Fruit fly (Drosophila melanogaster) whole organism, embryonic: ENCODE measurements around the gene mRpS30.

Source experiments
- Aef1 ChIP-seq: fragments of 200-800 bp; sonication (Bioruptor generic); IDR thresholded peaks from 3 replicates; pipeline ENCODE4 v1.3.6; 2022; ENCODE audit warnings: missing biosample characterization, missing genetic modification characterization
- BEAF-32 ChIP-seq: fragments of 200-800 bp; sonication (Bioruptor generic); optimal IDR thresholded peaks from 3 replicates; lab custom pipeline; 2017; ENCODE audit warnings: missing biosample characterization, missing genetic modification characterization, mild to moderate bottlenecking, moderate library complexity, missing genetic modification reagents
- Bgb ChIP-seq: fragments of 200-800 bp; sonication (Bioruptor generic); IDR thresholded peaks from 2 replicates; pipeline ENCODE4 v1.3.6; 2022; ENCODE audit warnings: missing biosample characterization, missing genetic modification characterization; ENCODE audit not compliant: partially characterized antibody
- BtbVII ChIP-seq: fragments of 200-800 bp; sonication (Bioruptor generic); optimal IDR thresholded peaks from 3 replicates; lab custom pipeline; 2017; ENCODE audit warnings: missing biosample characterization, mild to moderate bottlenecking, missing genetic modification characterization
- CG11504 ChIP-seq: fragments of 200-800 bp; sonication (Bioruptor generic); optimal IDR thresholded peaks from 3 replicates; lab custom pipeline; 2019; ENCODE audit warnings: missing biosample characterization, mild to moderate bottlenecking, missing genetic modification characterization, moderate library complexity
- CG11695 ChIP-seq: fragments of 200-800 bp; sonication (Bioruptor generic); IDR thresholded peaks from 3 replicates; pipeline ENCODE4 v1.3.6; 2022; ENCODE audit warnings: missing biosample characterization, missing genetic modification characterization
- CG11723 ChIP-seq: fragments of 200-800 bp; sonication (Bioruptor generic); optimal IDR thresholded peaks from 2 replicates; lab custom pipeline; 2017; ENCODE audit warnings: missing biosample characterization, mild to moderate bottlenecking, missing genetic modification characterization
- CG12391 ChIP-seq: fragments of 200-800 bp; sonication (Bioruptor generic); optimal IDR thresholded peaks from 3 replicates; lab custom pipeline; 2018; ENCODE audit warnings: missing biosample characterization, mild to moderate bottlenecking, missing genetic modification characterization, moderate library complexity
- CG18599 ChIP-seq: fragments of 200-800 bp; sonication (Bioruptor generic); optimal IDR thresholded peaks from 3 replicates; lab custom pipeline; 2017; ENCODE audit warnings: missing biosample characterization, missing genetic modification characterization, mild to moderate bottlenecking, moderate library complexity, missing genetic modification reagents
- CG2678 ChIP-seq: fragments of 200-800 bp; sonication (Bioruptor generic); optimal IDR thresholded peaks from 3 replicates; lab custom pipeline; 2019; ENCODE audit warnings: missing biosample characterization, mild to moderate bottlenecking, missing genetic modification characterization, moderate library complexity
- CG3281 ChIP-seq: fragments of 200-800 bp; sonication (Bioruptor generic); optimal IDR thresholded peaks from 3 replicates; lab custom pipeline; 2017; ENCODE audit warnings: missing biosample characterization, mild to moderate bottlenecking, missing genetic modification characterization
- CG34224 ChIP-seq: fragments of 200-800 bp; sonication (Bioruptor generic); IDR thresholded peaks from 3 replicates; pipeline ENCODE4 v1.3.6; 2022; ENCODE audit warnings: missing biosample characterization, missing genetic modification characterization; ENCODE audit not compliant: partially characterized antibody
- CG3726 ChIP-seq: fragments of 200-800 bp; sonication (Bioruptor generic); IDR thresholded peaks from 3 replicates; pipeline ENCODE4, ENCODE4 v1.3.6; 2022; ENCODE audit warnings: missing biosample characterization, missing genetic modification characterization
- CG4707 ChIP-seq: fragments of 200-800 bp; sonication (Bioruptor generic); optimal IDR thresholded peaks from 2 replicates; lab custom pipeline; 2018; ENCODE audit warnings: missing biosample characterization, mild to moderate bottlenecking, missing genetic modification characterization, moderate library complexity
- CG6765 ChIP-seq: fragments of 200-800 bp; sonication (Bioruptor generic); optimal IDR thresholded peaks from 3 replicates; lab custom pipeline; 2017; ENCODE audit warnings: missing biosample characterization, mild to moderate bottlenecking, missing genetic modification characterization
- CG7372 ChIP-seq: fragments of 200-800 bp; sonication (Bioruptor generic); IDR thresholded peaks from 2 replicates; pipeline ENCODE4 v1.3.6; 2022; ENCODE audit warnings: missing biosample characterization, missing genetic modification characterization
- CG7556 ChIP-seq: fragments of 200-800 bp; sonication (Bioruptor generic); optimal IDR thresholded peaks from 2 replicates; lab custom pipeline; 2017; ENCODE audit warnings: missing biosample characterization, mild to moderate bottlenecking, missing genetic modification characterization
- CG9727 ChIP-seq: fragments of 200-800 bp; sonication (Bioruptor generic); optimal IDR thresholded peaks from 3 replicates; lab custom pipeline; 2017; ENCODE audit warnings: missing biosample characterization, mild to moderate bottlenecking, missing genetic modification characterization
- Deaf1 ChIP-seq: fragments of 200-800 bp; optimal IDR thresholded peaks from 3 replicates; lab custom pipeline; 2019; ENCODE audit warnings: missing biosample characterization, mild to moderate bottlenecking, missing genetic modification characterization, moderate library complexity
- Drgx ChIP-seq: fragments of 200-800 bp; sonication (Bioruptor generic); IDR thresholded peaks from 2 replicates; pipeline ENCODE4 v1.3.6; 2022; ENCODE audit warnings: missing biosample characterization, missing genetic modification characterization
- HmgZ ChIP-seq: fragments of 200-800 bp; sonication (Bioruptor generic); optimal IDR thresholded peaks from 2 replicates; lab custom pipeline; 2018; ENCODE audit warnings: missing biosample characterization, mild to moderate bottlenecking, missing genetic modification characterization
- Hr51 ChIP-seq, 2 experiments: fragments of 200-800 bp; sonication (Bioruptor generic); optimal IDR thresholded peaks; 2 replicates in 1 of 2; 3 replicates in 1 of 2; lab custom pipeline; 2016 to 2018; ENCODE audit warnings: missing biosample characterization in 2 of 2, missing genetic modification characterization in 2 of 2, mild to moderate bottlenecking in 1 of 2, moderate library complexity in 1 of 2
- MBD-R2 ChIP-seq: fragments of 200-800 bp; sonication (Bioruptor generic); IDR thresholded peaks from 2 replicates; pipeline ENCODE4 v1.3.6; 2022; ENCODE audit warnings: missing biosample characterization, missing genetic modification characterization
- Med ChIP-seq: fragments of 200-800 bp; sonication (Bioruptor generic); peaks from one replicate; lab custom pipeline; 2016; ENCODE audit warnings: missing biosample characterization, missing genetic modification characterization, mild to moderate bottlenecking, inconsistent platforms, moderate library complexity
- Trl ChIP-seq, 3 experiments: fragments of >200 bp in 2 of 3; fragments of 200-800 bp in 1 of 3; sonication (Bioruptor generic) in 1 of 3; optimal IDR thresholded peaks; 2 replicates in 1 of 3; 3 replicates in 2 of 3; lab custom pipeline; 2016 to 2017; ENCODE audit warnings: missing biosample characterization in 1 of 3, missing genetic modification characterization in 1 of 3
- ara ChIP-seq: fragments of 200-800 bp; sonication (Bioruptor generic); IDR thresholded peaks from 2 replicates; pipeline ENCODE4 v1.3.6; 2022; ENCODE audit warnings: missing biosample characterization, missing genetic modification characterization
- az2 ChIP-seq: fragments of 200-800 bp; sonication (Bioruptor generic); optimal IDR thresholded peaks from 3 replicates; lab custom pipeline; 2016; ENCODE audit warnings: missing biosample characterization, missing genetic modification characterization
- btn ChIP-seq: fragments of 200-800 bp; sonication (Bioruptor generic); optimal IDR thresholded peaks from 2 replicates; lab custom pipeline; 2016; ENCODE audit warnings: missing biosample characterization, missing genetic modification characterization
- chinmo ChIP-seq: fragments of 200-800 bp; sonication (Bioruptor generic); IDR thresholded peaks from 4 replicates; pipeline ENCODE4 v1.3.6; 2022; ENCODE audit warnings: missing biosample characterization, missing genetic modification characterization; ENCODE audit not compliant: partially characterized antibody
- ci ChIP-seq: fragments of 200-800 bp; sonication (Bioruptor generic); IDR thresholded peaks from 3 replicates; pipeline ENCODE4 v1.3.6; 2022; ENCODE audit warnings: missing biosample characterization, missing genetic modification characterization
- crp ChIP-seq, 2 experiments: fragments of 200-800 bp; sonication (Bioruptor generic); optimal IDR thresholded peaks; 2 replicates in 1 of 2; 3 replicates in 1 of 2; lab custom pipeline; 2017; ENCODE audit warnings: missing biosample characterization in 2 of 2, missing genetic modification characterization in 2 of 2, mild to moderate bottlenecking in 1 of 2, moderate library complexity in 1 of 2
- dati ChIP-seq: fragments of 200-800 bp; sonication (Bioruptor generic); IDR thresholded peaks from 2 replicates; pipeline ENCODE4 v1.3.6; 2022; ENCODE audit warnings: missing biosample characterization, missing genetic modification characterization
- dpn ChIP-seq, 2 experiments: fragments of 200-800 bp; sonication (Bioruptor generic); optimal IDR thresholded peaks; 3 replicates each; lab custom pipeline; 2016; ENCODE audit warnings: missing biosample characterization in 2 of 2, missing genetic modification characterization in 2 of 2
- eyg ChIP-seq: fragments of 200-800 bp; sonication (Bioruptor generic); optimal IDR thresholded peaks from 3 replicates; lab custom pipeline; 2016; ENCODE audit warnings: missing biosample characterization, missing genetic modification characterization
- gfzf ChIP-seq: fragments of 200-800 bp; sonication (Bioruptor generic); optimal IDR thresholded peaks from 2 replicates; lab custom pipeline; 2016; ENCODE audit warnings: missing biosample characterization, mild to moderate bottlenecking, missing genetic modification characterization, moderate library complexity
- hb ChIP-seq: fragments of 200-800 bp; sonication (Bioruptor generic); IDR thresholded peaks from 3 replicates; pipeline ENCODE4 v1.3.6; 2022; ENCODE audit warnings: missing biosample characterization, missing genetic modification characterization; ENCODE audit not compliant: partially characterized antibody
- her ChIP-seq: fragments of 200-800 bp; sonication (Bioruptor generic); optimal IDR thresholded peaks from 2 replicates; lab custom pipeline; 2016; ENCODE audit warnings: missing biosample characterization, missing genetic modification characterization
- nom ChIP-seq: fragments of 200-800 bp; sonication (Bioruptor generic); optimal IDR thresholded peaks from 2 replicates; lab custom pipeline; 2017; ENCODE audit warnings: missing biosample characterization, missing genetic modification characterization, mild to moderate bottlenecking, moderate library complexity, missing genetic modification reagents
- pzg ChIP-seq: fragments of 200-800 bp; sonication (Bioruptor generic); optimal IDR thresholded peaks from 3 replicates; lab custom pipeline; 2018; ENCODE audit warnings: missing biosample characterization, mild to moderate bottlenecking, missing genetic modification characterization, moderate library complexity
- row ChIP-seq: fragments of 200-800 bp; sonication (Bioruptor generic); IDR thresholded peaks from 3 replicates; pipeline ENCODE4 v1.3.6; 2022; ENCODE audit warnings: missing biosample characterization, missing genetic modification characterization
- sd ChIP-seq: fragments of 200-800 bp; sonication (Bioruptor generic); optimal IDR thresholded peaks from 3 replicates; lab custom pipeline; 2018; ENCODE audit warnings: missing biosample characterization, mild to moderate bottlenecking, missing genetic modification characterization, moderate library complexity
- sens ChIP-seq: fragments of 200-800 bp; sonication (Bioruptor generic); peaks from one replicate; lab custom pipeline; 2016; ENCODE audit warnings: missing biosample characterization, missing genetic modification characterization
- unc-4 ChIP-seq: fragments of 200-800 bp; sonication (Bioruptor generic); IDR thresholded peaks from 2 replicates; pipeline ENCODE4 v1.3.6; 2022; ENCODE audit warnings: missing biosample characterization, missing genetic modification characterization; ENCODE audit not compliant: partially characterized antibody
- yki ChIP-seq: fragments of >200 bp; optimal IDR thresholded peaks from 3 replicates; lab custom pipeline; 2018
- z ChIP-seq: fragments of 200-800 bp; sonication (Bioruptor generic); IDR thresholded peaks from 3 replicates; pipeline ENCODE4 v1.3.6; 2022; ENCODE audit warnings: missing biosample characterization, missing genetic modification characterization

Gene mRpS30

dm6 chrX:15803764-15804563 lies 18.1 kb downstream of the mRpS30 start, which contains the start of the genes PGRP-LE and sd (continued):
- TF ChIP-seq CG11723 (GFP tag; lab: Kevin White, UChicago): no peak
- peak; percentile 23; the same call in 1 of the 3 replicates for TF ChIP-seq ci
- TF ChIP-seq z (GFP tag; lab: Robert Waterston, UW): peak; percentile 77
- no peak for TF ChIP-seq CG3726
- TF ChIP-seq her (GFP tag; lab: Kevin White, UChicago): no peak
- peak; percentile 70 for TF ChIP-seq CG4707
- TF ChIP-seq CG11695 (GFP tag; lab: Robert Waterston, UW): no peak
- peak; percentile 64 for TF ChIP-seq Deaf1 (tag; lab: Kevin White, UChicago)
- peak; percentile 72; the same call in 2 of the 4 replicates for TF ChIP-seq chinmo (GFP tag; lab: Robert Waterston, UW)
- peak; percentile 16 for TF ChIP-seq pzg (GFP tag; lab: Kevin White, UChicago)
- no peak for TF ChIP-seq MBD-R2 (GFP tag; lab: Robert Waterston, UW)
- peak; percentile 60 for TF ChIP-seq yki
- no peak for TF ChIP-seq btn (GFP tag; lab: Kevin White, UChicago)
- peak; percentile 34 for TF ChIP-seq BEAF-32
- peak; percentile 54; the same call in 2 of the 3 replicates for TF ChIP-seq CG34224
- TF ChIP-seq az2 (GFP tag; lab: Kevin White, UChicago): no peak
- peak; percentile 48 for TF ChIP-seq sd (tag; lab: Kevin White, UChicago)
- TF ChIP-seq HmgZ (tag; lab: Kevin White, UChicago): no peak
- no peak for TF ChIP-seq CG9727 (GFP tag; lab: Kevin White, UChicago)
- peak; percentile 78 for TF ChIP-seq sens
- TF ChIP-seq Bgb (GFP tag; lab: Robert Waterston, UW): no peak
- peak; percentile 18 for TF ChIP-seq CG12391 (tag; lab: Kevin White, UChicago)
- peak in 1 of 2 experiments; percentile 5 for TF ChIP-seq Hr51 (GFP tag; optimal IDR thresholded peaks at IDR 0.05; lab: Kevin White, UChicago)
- TF ChIP-seq CG3281 (GFP tag; lab: Kevin White, UChicago): no peak
- peak; percentile 57 for TF ChIP-seq nom (GFP tag; lab: Kevin White, UChicago)
- no peak for TF ChIP-seq ara
- no peak for TF ChIP-seq CG7372 (GFP tag; lab: Robert Waterston, UW)
- TF ChIP-seq Med (GFP tag; lab: Kevin White, UChicago): peak; percentile 69
- TF ChIP-seq unc-4 (GFP tag; lab: Robert Waterston, UW): no peak
- peak; percentile 2 for TF ChIP-seq BtbVII
- no peak for TF ChIP-seq CG18599 (GFP tag; lab: Kevin White, UChicago)
- TF ChIP-seq Trl (optimal IDR thresholded peaks at IDR 0.05; lab: Kevin White, UChicago): peak; percentile 93 to 98
- no peak for TF ChIP-seq Trl (GFP tag; optimal IDR thresholded peaks at IDR 0.05; lab: Kevin White, UChicago)
- TF ChIP-seq row: peak; percentile 32; the same call in 2 of the 3 replicates
- no peak for TF ChIP-seq CG7556 (GFP tag; lab: Kevin White, UChicago)
- no peak for TF ChIP-seq dati
- TF ChIP-seq crp (GFP tag; optimal IDR thresholded peaks at IDR 0.05; lab: Kevin White, UChicago): peak in 1 of 2 experiments; percentile 82
- TF ChIP-seq gfzf: peak; percentile 43

dm6 chrX:15804790-15805189 lies 18.9 kb downstream of the mRpS30 start:
- TF ChIP-seq CG2678 (tag; lab: Kevin White, UChicago) (peak; percentile 10), dpn (GFP tag; optimal IDR thresholded peaks at IDR 0.05; lab: Kevin White, UChicago) (no peak), hb (no peak), CG6765 (GFP tag; lab: Kevin White, UChicago) (peak; percentile 9), Drgx (GFP tag; lab: Robert Waterston, UW) (0 out of 2 replicates have a peak, but pooled peaks have one; percentile 20), eyg (GFP tag; lab: Kevin White, UChicago) (no peak), CG11504 (tag; lab: Kevin White, UChicago) (peak; percentile 8), Aef1 (GFP tag; lab: Robert Waterston, UW) (no peak), row (0 out of 3 replicates have a peak, but pooled peaks have one; percentile 8)
